Worm (Caenorhabditis elegans) whole organism, early embryonic: ENCODE measurements around the gene Y49E10.27.

ENCODE experiments used
- B0310.2 ChIP-seq: sonication (generic microtip); optimal IDR thresholded peaks from 2 replicates; lab custom pipeline; 2016; ENCODE audit warnings: mild to moderate bottlenecking, missing genetic modification characterization, missing compliant biosample characterization
- ama-1 ChIP-seq: fragments of 150-350 bp; optimal IDR thresholded peaks from 2 replicates; lab custom pipeline; 2014
- ets-7 ChIP-seq: sonication (generic microtip); optimal IDR thresholded peaks from 2 replicates; lab custom pipeline; 2016; ENCODE audit warnings: missing genotype, missing genetic modification characterization, missing compliant biosample characterization
- flt-1 ChIP-seq: fragments of 200-800 bp; sonication (Bioruptor generic); IDR thresholded peaks from 2 replicates; pipeline ENCODE4 v1.3.6; 2022; ENCODE audit warnings: missing genetic modification characterization, missing compliant biosample characterization
- hmbx-1 ChIP-seq: sonication (generic microtip); optimal IDR thresholded peaks from 2 replicates; lab custom pipeline; 2016; ENCODE audit warnings: mild to moderate bottlenecking, missing genetic modification characterization, missing compliant biosample characterization
- hmg-4 ChIP-seq: fragments of 200-800 bp; sonication (Bioruptor generic); optimal IDR thresholded peaks from 2 replicates; lab custom pipeline; 2018; ENCODE audit warnings: mild to moderate bottlenecking, missing genetic modification characterization, missing compliant biosample characterization
- tbx-11 ChIP-seq: fragments of 200-800 bp; sonication (Bioruptor generic); IDR thresholded peaks from 2 replicates; pipeline ENCODE4 v1.3.6; 2022; ENCODE audit warnings: missing genetic modification characterization, missing compliant biosample characterization
- tra-4 ChIP-seq: sonication (generic microtip); optimal IDR thresholded peaks from 2 replicates; lab custom pipeline; 2017; ENCODE audit warnings: missing genetic modification characterization, missing compliant biosample characterization

ce11 chrIII:12414533-12414932 is 19.7 kb upstream of the Y49E10.27 start:
- TF ChIP-seq ama-1 (lab: Kevin White, UChicago) (no peak), tbx-11 (no peak), B0310.2 (tag; lab: Kevin White, UChicago) (no peak), hmg-4 (GFP tag; lab: Kevin White, UChicago) (no peak), ets-7 (tag; lab: Kevin White, UChicago) (no peak), tra-4 (tag; lab: Kevin White, UChicago) (no peak), flt-1 (GFP tag; lab: Robert Waterston, UW) (no peak), hmbx-1 (no peak)
